Fruit fly (Drosophila melanogaster) whole organism, embryonic: Measurements from ENCODE around the gene mRpL27.

ENCODE experiments used
- Ada2b ChIP-seq: fragments of 200-800 bp; sonication (Bioruptor generic); IDR thresholded peaks from 2 replicates; pipeline ENCODE4 v1.3.6; 2022; ENCODE audit warnings: missing biosample characterization, missing genetic modification characterization
- Aef1 ChIP-seq: fragments of 200-800 bp; sonication (Bioruptor generic); IDR thresholded peaks from 3 replicates; pipeline ENCODE4 v1.3.6; 2022; ENCODE audit warnings: missing biosample characterization, missing genetic modification characterization
- BEAF-32 ChIP-seq: fragments of 200-800 bp; sonication (Bioruptor generic); optimal IDR thresholded peaks from 3 replicates; lab custom pipeline; 2017; ENCODE audit warnings: missing biosample characterization, missing genetic modification characterization, mild to moderate bottlenecking, moderate library complexity, missing genetic modification reagents
- CG10366 ChIP-seq: fragments of 200-800 bp; sonication (Bioruptor generic); IDR thresholded peaks from 2 replicates; pipeline ENCODE4 v1.3.6; 2022; ENCODE audit warnings: missing biosample characterization, missing genetic modification characterization
- CG12071 ChIP-seq: fragments of 200-800 bp; sonication (Bioruptor generic); optimal IDR thresholded peaks from 3 replicates; lab custom pipeline; 2018; ENCODE audit warnings: missing biosample characterization, mild to moderate bottlenecking, missing genetic modification characterization
- CG12155 ChIP-seq: fragments of 200-800 bp; sonication (Bioruptor generic); optimal IDR thresholded peaks from 3 replicates; lab custom pipeline; 2016; ENCODE audit warnings: missing biosample characterization, missing genetic modification characterization
- CG14710 ChIP-seq: fragments of 200-800 bp; sonication (Bioruptor generic); optimal IDR thresholded peaks from 3 replicates; lab custom pipeline; 2019; ENCODE audit warnings: missing biosample characterization, mild to moderate bottlenecking, missing genetic modification characterization, moderate library complexity
- CG16779 ChIP-seq: fragments of 200-800 bp; sonication (Bioruptor generic); IDR thresholded peaks from 2 replicates; pipeline ENCODE4 v1.3.6; 2022; ENCODE audit warnings: missing biosample characterization, missing genetic modification characterization
- CG2875 ChIP-seq: fragments of 200-800 bp; sonication (Bioruptor generic); optimal IDR thresholded peaks from 2 replicates; lab custom pipeline; 2017; ENCODE audit warnings: missing biosample characterization, mild to moderate bottlenecking, missing genetic modification characterization, missing genetic modification reagents
- CG32532 ChIP-seq: fragments of 200-800 bp; sonication (Bioruptor generic); IDR thresholded peaks from 2 replicates; pipeline ENCODE4 v1.3.6; 2022; ENCODE audit warnings: missing biosample characterization, missing genetic modification characterization
- CG3838 ChIP-seq: fragments of 200-800 bp; sonication (Bioruptor generic); optimal IDR thresholded peaks from 3 replicates; lab custom pipeline; 2016; ENCODE audit warnings: missing biosample characterization, missing genetic modification characterization
- CG4328 ChIP-seq: fragments of 200-800 bp; sonication (Bioruptor generic); optimal IDR thresholded peaks from 3 replicates; lab custom pipeline; 2017; ENCODE audit warnings: missing biosample characterization, missing genetic modification reagents, missing genetic modification characterization
- CG5953 ChIP-seq: fragments of 200-800 bp; sonication (Bioruptor generic); IDR thresholded peaks from 2 replicates; pipeline ENCODE4 v1.3.6; 2022; ENCODE audit warnings: missing biosample characterization, missing genetic modification characterization
- CG7839 ChIP-seq: fragments of 200-800 bp; sonication (Bioruptor generic); optimal IDR thresholded peaks from 3 replicates; lab custom pipeline; 2018; ENCODE audit warnings: missing biosample characterization, mild to moderate bottlenecking, missing genetic modification characterization, moderate library complexity
- CG7928 ChIP-seq: fragments of 200-800 bp; sonication (Bioruptor generic); optimal IDR thresholded peaks from 2 replicates; lab custom pipeline; 2017; ENCODE audit warnings: missing biosample characterization, mild to moderate bottlenecking, missing genetic modification characterization
- CrebB ChIP-seq: fragments of 200-800 bp; sonication (Bioruptor generic); optimal IDR thresholded peaks from 3 replicates; lab custom pipeline; 2018; ENCODE audit warnings: missing biosample characterization, mild to moderate bottlenecking, missing genetic modification characterization
- D ChIP-seq, 2 experiments: fragments of 200-800 bp in 1 of 2; fragments of >200 bp in 1 of 2; sonication (Bioruptor generic) in 1 of 2; optimal IDR thresholded peaks; 2 replicates in 1 of 2; 3 replicates in 1 of 2; lab custom pipeline; 2017; ENCODE audit warnings: mild to moderate bottlenecking in 1 of 2, missing biosample characterization in 1 of 2, missing genetic modification characterization in 1 of 2, missing genetic modification reagents in 1 of 2
- Dad ChIP-seq: fragments of 200-800 bp; sonication (Bioruptor generic); optimal IDR thresholded peaks from 3 replicates; lab custom pipeline; 2016; ENCODE audit warnings: missing biosample characterization, missing genetic modification characterization
- Lhr ChIP-seq: fragments of 200-800 bp; sonication (Bioruptor generic); optimal IDR thresholded peaks from 3 replicates; lab custom pipeline; 2017; ENCODE audit warnings: mild to moderate bottlenecking, missing biosample characterization, missing genetic modification reagents, missing genetic modification characterization
- Mrtf ChIP-seq: fragments of 200-800 bp; sonication (Bioruptor generic); IDR thresholded peaks from 3 replicates; pipeline ENCODE4 v1.3.6; 2022; ENCODE audit warnings: missing biosample characterization, missing genetic modification characterization
- Nf-YA ChIP-seq: fragments of 200-800 bp; sonication (Bioruptor generic); IDR thresholded peaks from 2 replicates; pipeline ENCODE4 v1.3.6; 2022; ENCODE audit warnings: missing biosample characterization, missing genetic modification characterization
- Rfx ChIP-seq: fragments of 200-800 bp; sonication (Bioruptor generic); IDR thresholded peaks from 2 replicates; pipeline ENCODE4 v1.3.6; 2022; ENCODE audit warnings: missing biosample characterization, missing genetic modification characterization
- Spps ChIP-seq: fragments of 200-800 bp; sonication (Bioruptor generic); optimal IDR thresholded peaks from 2 replicates; lab custom pipeline; 2018; ENCODE audit warnings: missing biosample characterization, mild to moderate bottlenecking, missing genetic modification characterization
- Tbp ChIP-seq: fragments of >200 bp; optimal IDR thresholded peaks from 2 replicates; lab custom pipeline; 2018; ENCODE audit warnings: missing biosample characterization, missing genetic modification characterization
- Vsx1 ChIP-seq: fragments of 200-800 bp; sonication (Bioruptor generic); optimal IDR thresholded peaks from 2 replicates; lab custom pipeline; 2017; ENCODE audit warnings: missing biosample characterization, mild to moderate bottlenecking, missing genetic modification characterization, missing genetic modification reagents
- amos ChIP-seq: fragments of 200-800 bp; sonication (Bioruptor generic); IDR thresholded peaks from 2 replicates; pipeline ENCODE4 v1.3.6; 2022; ENCODE audit warnings: missing biosample characterization, missing genetic modification characterization; ENCODE audit not compliant: partially characterized antibody
- bab2 ChIP-seq: fragments of 200-800 bp; sonication (Bioruptor generic); optimal IDR thresholded peaks from 2 replicates; lab custom pipeline; 2016; ENCODE audit warnings: missing biosample characterization, missing genetic modification characterization
- bcd ChIP-seq: fragments of 200-800 bp; sonication (Bioruptor generic); optimal IDR thresholded peaks from 2 replicates; lab custom pipeline; 2017; ENCODE audit warnings: missing biosample characterization, mild to moderate bottlenecking, missing genetic modification characterization
- btn ChIP-seq: fragments of 200-800 bp; sonication (Bioruptor generic); optimal IDR thresholded peaks from 2 replicates; lab custom pipeline; 2016; ENCODE audit warnings: missing biosample characterization, missing genetic modification characterization
- cato ChIP-seq: fragments of 200-800 bp; sonication (Bioruptor generic); optimal IDR thresholded peaks from 2 replicates; lab custom pipeline; 2016; ENCODE audit warnings: missing biosample characterization, missing genetic modification characterization, borderline replicate concordance
- caup ChIP-seq: fragments of 200-800 bp; sonication (Bioruptor generic); optimal IDR thresholded peaks from 3 replicates; lab custom pipeline; 2017; ENCODE audit warnings: missing biosample characterization, mild to moderate bottlenecking, missing genetic modification characterization, moderate library complexity; ENCODE audit not compliant: severe bottlenecking
- corto ChIP-seq: fragments of 200-800 bp; sonication (Bioruptor generic); optimal IDR thresholded peaks from 2 replicates; lab custom pipeline; 2016; ENCODE audit warnings: missing biosample characterization, mild to moderate bottlenecking, missing genetic modification characterization, moderate library complexity
- disco-r ChIP-seq: fragments of 200-800 bp; sonication (Bioruptor generic); optimal IDR thresholded peaks from 2 replicates; lab custom pipeline; 2016; ENCODE audit warnings: missing biosample characterization, missing genetic modification characterization
- exex ChIP-seq: fragments of 200-800 bp; sonication (Bioruptor generic); optimal IDR thresholded peaks from 4 replicates; lab custom pipeline; 2018; ENCODE audit warnings: missing biosample characterization, mild to moderate bottlenecking, missing genetic modification characterization, moderate library complexity
- grn ChIP-seq: fragments of 200-800 bp; sonication (Bioruptor generic); optimal IDR thresholded peaks from 3 replicates; lab custom pipeline; 2017; ENCODE audit warnings: missing biosample characterization, missing genetic modification characterization
- gt ChIP-seq: fragments of 200-800 bp; sonication (Bioruptor generic); IDR thresholded peaks from 2 replicates; pipeline ENCODE4 v1.3.6; 2022; ENCODE audit warnings: missing biosample characterization, missing genetic modification characterization
- hb ChIP-seq: fragments of 200-800 bp; sonication (Bioruptor generic); IDR thresholded peaks from 3 replicates; pipeline ENCODE4 v1.3.6; 2022; ENCODE audit warnings: missing biosample characterization, missing genetic modification characterization; ENCODE audit not compliant: partially characterized antibody
- hbn ChIP-seq: fragments of 200-800 bp; sonication (Bioruptor generic); IDR thresholded peaks from 2 replicates; pipeline ENCODE4 v1.3.6; 2022; ENCODE audit warnings: missing biosample characterization, missing genetic modification characterization; ENCODE audit not compliant: partially characterized antibody
- inv ChIP-seq: fragments of 200-800 bp; sonication (Bioruptor generic); IDR thresholded peaks from 2 replicates; pipeline ENCODE4 v1.3.6; 2022; ENCODE audit warnings: missing biosample characterization, missing genetic modification characterization; ENCODE audit not compliant: partially characterized antibody
- mirr ChIP-seq: fragments of 200-800 bp; sonication (Bioruptor generic); optimal IDR thresholded peaks from 3 replicates; lab custom pipeline; 2018; ENCODE audit warnings: missing biosample characterization, mild to moderate bottlenecking, missing genetic modification characterization
- psq ChIP-seq: fragments of 200-800 bp; sonication (Bioruptor generic); optimal IDR thresholded peaks from 2 replicates; lab custom pipeline; 2017; ENCODE audit warnings: missing biosample characterization, missing genetic modification characterization
- rib ChIP-seq: fragments of 200-800 bp; sonication (Bioruptor generic); IDR thresholded peaks from 2 replicates; pipeline ENCODE4 v1.3.6; 2022; ENCODE audit warnings: missing biosample characterization, missing genetic modification characterization
- ro ChIP-seq: fragments of 200-800 bp; sonication (Bioruptor generic); IDR thresholded peaks from 2 replicates; pipeline ENCODE4 v1.3.6; 2022; ENCODE audit warnings: missing biosample characterization, missing genetic modification characterization
- row ChIP-seq: fragments of 200-800 bp; sonication (Bioruptor generic); IDR thresholded peaks from 3 replicates; pipeline ENCODE4 v1.3.6; 2022; ENCODE audit warnings: missing biosample characterization, missing genetic modification characterization
- sisA ChIP-seq: fragments of 200-800 bp; sonication (Bioruptor generic); IDR thresholded peaks from 2 replicates; pipeline ENCODE4 v1.3.6; 2022; ENCODE audit warnings: missing biosample characterization, missing genetic modification characterization
- tap ChIP-seq: fragments of 200-800 bp; optimal IDR thresholded peaks from 3 replicates; lab custom pipeline; 2019; ENCODE audit warnings: missing biosample characterization, mild to moderate bottlenecking, missing genetic modification characterization, moderate library complexity
- tup ChIP-seq: fragments of 200-800 bp; sonication (Bioruptor generic); optimal IDR thresholded peaks from 2 replicates; lab custom pipeline; 2016; ENCODE audit warnings: missing biosample characterization, mild to moderate bottlenecking, missing genetic modification characterization, moderate library complexity
- unc-4 ChIP-seq: fragments of 200-800 bp; sonication (Bioruptor generic); IDR thresholded peaks from 2 replicates; pipeline ENCODE4 v1.3.6; 2022; ENCODE audit warnings: missing biosample characterization, missing genetic modification characterization; ENCODE audit not compliant: partially characterized antibody
- usp ChIP-seq: fragments of >200 bp; optimal IDR thresholded peaks from 2 replicates; lab custom pipeline; 2017; ENCODE audit warnings: missing biosample characterization, missing genetic modification characterization

The mRpL27 gene

dm6 chr2L:4463323-4463722, 3.9 kb upstream of the mRpL27 start, which contains the start of the genes CG15443 and Paris (continued):
- TF ChIP-seq CG32532 (GFP tag; lab: Robert Waterston, UW) (peak; percentile 58; the same call in 1 of the 2 replicates), CG2875 (GFP tag; lab: Kevin White, UChicago) (no peak), bcd (GFP tag; lab: Kevin White, UChicago) (no peak), cato (GFP tag; lab: Kevin White, UChicago) (no peak), amos (GFP tag; lab: Robert Waterston, UW) (peak; percentile 65), CG12155 (no peak), grn (GFP tag; lab: Kevin White, UChicago) (no peak), Aef1 (no peak), psq (GFP tag; lab: Kevin White, UChicago) (no peak), usp (GFP tag; lab: Kevin White, UChicago) (no peak), CG4328 (GFP tag; lab: Kevin White, UChicago) (peak; percentile 10), CG7928 (no peak), Rfx (GFP tag; lab: Robert Waterston, UW) (peak; percentile 31; the same call in 1 of the 2 replicates), Ada2b (no peak; the same call in 1 of the 2 replicates), Nf-YA (GFP tag; lab: Robert Waterston, UW) (no peak), ro (GFP tag; lab: Robert Waterston, UW) (no peak), CG16779 (GFP tag; lab: Robert Waterston, UW) (no peak), tup (GFP tag; lab: Kevin White, UChicago) (no peak), Mrtf (no peak), CG5953 (GFP tag; lab: Robert Waterston, UW) (no peak), gt (GFP tag; lab: Robert Waterston, UW) (no peak), CG14710 (peak; percentile 60), disco-r (no peak), CG12071 (GFP tag; lab: Kevin White, UChicago) (no peak), D (optimal IDR thresholded peaks at IDR 0.05; lab: Kevin White, UChicago) (no peak), D (GFP tag; optimal IDR thresholded peaks at IDR 0.05; lab: Kevin White, UChicago) (no peak), bab2 (GFP tag; lab: Kevin White, UChicago) (no peak), Vsx1 (GFP tag; lab: Kevin White, UChicago) (no peak), btn (GFP tag; lab: Kevin White, UChicago) (no peak), mirr (peak; percentile 16), corto (no peak), unc-4 (GFP tag; lab: Robert Waterston, UW) (peak; percentile 69), exex (tag; lab: Kevin White, UChicago) (no peak), BEAF-32 (GFP tag; lab: Kevin White, UChicago) (peak; percentile 42), tap (tag; lab: Kevin White, UChicago) (no peak), rib (no peak), caup (GFP tag; lab: Kevin White, UChicago) (no peak), CG10366 (GFP tag; lab: Robert Waterston, UW) (no peak), CrebB (tag; lab: Kevin White, UChicago) (no peak)

- TF ChIP-seq Dad (GFP tag; lab: Kevin White, UChicago): peak; percentile 45
- TF ChIP-seq hbn (GFP tag; lab: Robert Waterston, UW): no peak
- TF ChIP-seq CG7839: peak; percentile 75
- no peak for TF ChIP-seq Tbp (GFP tag; lab: Kevin White, UChicago)
- peak; percentile 70 for TF ChIP-seq Lhr
- peak; percentile 29 for TF ChIP-seq Spps (tag; lab: Kevin White, UChicago)
- peak; percentile 70 for TF ChIP-seq row
- peak; percentile 50 for TF ChIP-seq CG3838
- TF ChIP-seq inv (GFP tag; lab: Robert Waterston, UW): peak; percentile 47; the same call in 1 of the 2 replicates
- no peak for TF ChIP-seq hb (GFP tag; lab: Robert Waterston, UW)
- TF ChIP-seq sisA (GFP tag; lab: Robert Waterston, UW): peak; percentile 54; the same call in 1 of the 2 replicates
Measured at dm6 chr2L:4458119-4459056, 1.1 kb downstream of the mRpL27 start, which contains the start of gene RpL27A. Gene RpL27A (minus strand): TSS chr2L:4458364.
